Fruit fly (Drosophila melanogaster) whole organism, adult: Measurements from ENCODE around the gene CG13829.

Experiments used
- CG11617 ChIP-seq: fragments of 200-800 bp; sonication (Bioruptor generic); optimal IDR thresholded peaks from 2 replicates; lab custom pipeline; 2017; ENCODE audit warnings: mild to moderate bottlenecking, missing biosample characterization, missing genetic modification reagents, missing genetic modification characterization
- CG12768 ChIP-seq: fragments of 200-800 bp; sonication (Bioruptor generic); optimal IDR thresholded peaks from 2 replicates; lab custom pipeline; 2017; ENCODE audit warnings: missing biosample characterization, missing genetic modification characterization, mild to moderate bottlenecking, moderate library complexity, missing genetic modification reagents
- CG5204 ChIP-seq: fragments of 200-800 bp; sonication (Bioruptor generic); optimal IDR thresholded peaks from 2 replicates; lab custom pipeline; 2016; ENCODE audit warnings: missing biosample characterization, missing genetic modification characterization
- Clk ChIP-seq: fragments of 200-800 bp; sonication (Bioruptor generic); optimal IDR thresholded peaks from 2 replicates; lab custom pipeline; 2017; ENCODE audit warnings: missing biosample characterization, missing genetic modification characterization
- Hr96 ChIP-seq: fragments of 200-800 bp; sonication (Bioruptor generic); optimal IDR thresholded peaks from 2 replicates; lab custom pipeline; 2016; ENCODE audit warnings: missing biosample characterization, missing genetic modification characterization
- Mnt ChIP-seq: fragments of 200-800 bp; sonication (Bioruptor generic); optimal IDR thresholded peaks from 2 replicates; lab custom pipeline; 2016; ENCODE audit warnings: missing biosample characterization, mild to moderate bottlenecking, missing genetic modification characterization
- cic ChIP-seq: fragments of 200-800 bp; sonication (Bioruptor generic); optimal IDR thresholded peaks from 2 replicates; lab custom pipeline; 2017; ENCODE audit warnings: missing biosample characterization, mild to moderate bottlenecking, missing genetic modification characterization, moderate library complexity
- kay ChIP-seq: fragments of 200-800 bp; sonication (Bioruptor generic); peaks from one replicate; lab custom pipeline; 2016; ENCODE audit warnings: missing biosample characterization, missing genetic modification characterization, borderline replicate concordance
- tj ChIP-seq: fragments of 200-800 bp; sonication (Bioruptor generic); optimal IDR thresholded peaks from 3 replicates; lab custom pipeline; 2017; ENCODE audit warnings: missing biosample characterization, mild to moderate bottlenecking, missing genetic modification characterization, moderate library complexity
- toe ChIP-seq: fragments of 200-800 bp; sonication (Bioruptor generic); optimal IDR thresholded peaks from 2 replicates; lab custom pipeline; 2016; ENCODE audit warnings: missing biosample characterization, missing genetic modification characterization

dm6 chr3R:23203934-23204333 is 42.8 kb upstream of the CG13829 start, which contains the start of gene fzo:
- TF ChIP-seq Mnt (GFP tag; lab: Kevin White, UChicago) = no peak
- no peak for TF ChIP-seq CG12768 (GFP tag; lab: Kevin White, UChicago)
- TF ChIP-seq kay (GFP tag; lab: Kevin White, UChicago) = no peak
- no peak for TF ChIP-seq Hr96
- no peak for TF ChIP-seq tj (GFP tag; lab: Kevin White, UChicago)
- no peak for TF ChIP-seq cic
- TF ChIP-seq Clk (GFP tag; lab: Kevin White, UChicago) = no peak
- no peak for TF ChIP-seq CG5204
- TF ChIP-seq CG11617 = no peak
- no peak for TF ChIP-seq toe (GFP tag; lab: Kevin White, UChicago)
